Worm (Caenorhabditis elegans) whole organism, L3 larva: ENCODE measurements around the gene C35C5.10.

Experiments
- R02D3.7 ChIP-seq: fragments of 150-350 bp; optimal IDR thresholded peaks from 2 replicates; lab custom pipeline; 2014; ENCODE audit warnings: missing biosample characterization, missing genetic modification characterization
- ZK546.5 ChIP-seq: sonication (generic microtip); optimal IDR thresholded peaks from 2 replicates; lab custom pipeline; 2017; ENCODE audit warnings: missing biosample characterization, missing genetic modification characterization
- ama-1 ChIP-seq: fragments of 150-350 bp; optimal IDR thresholded peaks from 2 replicates; lab custom pipeline; 2018
- ceh-16 ChIP-seq: sonication (generic microtip); optimal IDR thresholded peaks from 2 replicates; lab custom pipeline; 2017; ENCODE audit warnings: missing biosample characterization, missing genetic modification characterization
- ceh-28 ChIP-seq: fragments of 150-350 bp; optimal IDR thresholded peaks from 2 replicates; lab custom pipeline; 2014; ENCODE audit warnings: missing biosample characterization, missing genetic modification reagents, missing genetic modification characterization
- ceh-82 ChIP-seq: fragments of 150-350 bp; optimal IDR thresholded peaks from 2 replicates; lab custom pipeline; 2014; ENCODE audit warnings: missing biosample characterization, missing genetic modification characterization
- ceh-9 ChIP-seq: sonication (generic microtip); optimal IDR thresholded peaks from 2 replicates; lab custom pipeline; 2018; ENCODE audit warnings: missing biosample characterization, missing genetic modification characterization
- daf-12 ChIP-seq: fragments of 150-350 bp; optimal IDR thresholded peaks from 2 replicates; lab custom pipeline; 2014; ENCODE audit warnings: missing biosample characterization, missing genetic modification reagents, missing genetic modification characterization
- egl-27 ChIP-seq: sonication (generic microtip); optimal IDR thresholded peaks from 4 replicates; lab custom pipeline; 2017; ENCODE audit warnings: missing biosample characterization, missing genetic modification reagents, missing genetic modification characterization
- egl-5 ChIP-seq: fragments of 150-350 bp; optimal IDR thresholded peaks from 2 replicates; lab custom pipeline; 2017; ENCODE audit warnings: missing biosample characterization, missing genetic modification reagents, missing genetic modification characterization, inconsistent platforms
- elt-1 ChIP-seq: fragments of 150-350 bp; optimal IDR thresholded peaks from 2 replicates; lab custom pipeline; 2014; ENCODE audit warnings: missing biosample characterization, missing genetic modification characterization
- elt-2 ChIP-seq: sonication (generic microtip); optimal IDR thresholded peaks from 2 replicates; lab custom pipeline; 2016; ENCODE audit warnings: missing genetic modification reagents, mild to moderate bottlenecking, missing genetic modification characterization, missing compliant biosample characterization
- elt-3 ChIP-seq, 3 experiments: fragments of 150-350 bp in 1 of 3; sonication (generic microtip) in 2 of 3; optimal IDR thresholded peaks; 2 replicates in 2 of 3; 4 replicates in 1 of 3; lab custom pipeline; 2014 to 2017; ENCODE audit warnings: missing biosample characterization in 3 of 3, missing genetic modification characterization in 3 of 3
- eor-1 ChIP-seq, 2 experiments: fragments of 150-350 bp; optimal IDR thresholded peaks; 2 replicates each; lab custom pipeline; 2014 to 2018; ENCODE audit warnings: missing biosample characterization in 2 of 2, missing genetic modification characterization in 2 of 2
- fkh-10 ChIP-seq: sonication (generic microtip); optimal IDR thresholded peaks from 2 replicates; lab custom pipeline; 2017; ENCODE audit warnings: missing biosample characterization, missing genetic modification reagents, missing genetic modification characterization
- fos-1 ChIP-seq: fragments of 150-350 bp; optimal IDR thresholded peaks from 2 replicates; lab custom pipeline; 2014; ENCODE audit warnings: missing biosample characterization, missing genetic modification characterization
- hmg-11 ChIP-seq: sonication (generic microtip); optimal IDR thresholded peaks from 2 replicates; lab custom pipeline; 2016; ENCODE audit warnings: missing genetic modification characterization, missing compliant biosample characterization
- jun-1 ChIP-seq: fragments of 150-350 bp; optimal IDR thresholded peaks from 2 replicates; lab custom pipeline; 2014; ENCODE audit warnings: missing biosample characterization, missing genetic modification reagents, missing genetic modification characterization
- lin-15B ChIP-seq: fragments of 150-350 bp; optimal IDR thresholded peaks from 2 replicates; lab custom pipeline; 2014; ENCODE audit warnings: missing biosample characterization, missing genetic modification characterization
- lin-39 ChIP-seq: fragments of 150-350 bp; optimal IDR thresholded peaks from 2 replicates; lab custom pipeline; 2018; ENCODE audit warnings: missing biosample characterization, missing genetic modification reagents, missing genetic modification characterization
- lsy-12 ChIP-seq: sonication (generic microtip); optimal IDR thresholded peaks from 2 replicates; lab custom pipeline; 2016; ENCODE audit warnings: mild to moderate bottlenecking, missing genetic modification characterization, missing compliant biosample characterization
- mdl-1 ChIP-seq: fragments of 150-350 bp; optimal IDR thresholded peaks from 2 replicates; lab custom pipeline; 2014; ENCODE audit warnings: missing biosample characterization, missing genetic modification characterization
- mml-1 ChIP-seq: fragments of 150-350 bp; sonication (generic microtip); optimal IDR thresholded peaks from 3 replicates; lab custom pipeline; 2014; ENCODE audit warnings: missing biosample characterization, missing genetic modification characterization
- nfya-1 ChIP-seq: sonication (generic microtip); optimal IDR thresholded peaks from 2 replicates; lab custom pipeline; 2017; ENCODE audit warnings: missing genetic modification characterization, mild to moderate bottlenecking, missing compliant biosample characterization, antibody characterized with exemption, moderate library complexity; ENCODE audit not compliant: insufficient read depth
- nhr-11 ChIP-seq: fragments of 150-350 bp; optimal IDR thresholded peaks from 2 replicates; lab custom pipeline; 2014; ENCODE audit warnings: missing biosample characterization, missing genetic modification characterization
- nhr-23 ChIP-seq: fragments of 150-350 bp; optimal IDR thresholded peaks from 2 replicates; lab custom pipeline; 2014; ENCODE audit warnings: missing biosample characterization, missing genetic modification reagents, missing genetic modification characterization
- nhr-237 ChIP-seq: fragments of 150-350 bp; optimal IDR thresholded peaks from 2 replicates; lab custom pipeline; 2014; ENCODE audit warnings: missing biosample characterization, missing genetic modification characterization
- nhr-25 ChIP-seq: sonication (generic microtip); optimal IDR thresholded peaks from 2 replicates; lab custom pipeline; 2017; ENCODE audit warnings: missing biosample characterization, missing genetic modification characterization
- nhr-43 ChIP-seq: sonication (generic microtip); optimal IDR thresholded peaks from 2 replicates; lab custom pipeline; 2016; ENCODE audit warnings: mild to moderate bottlenecking, missing genetic modification characterization, missing compliant biosample characterization; ENCODE audit not compliant: poor library complexity, severe bottlenecking
- nhr-67 ChIP-seq: fragments of 150-350 bp; optimal IDR thresholded peaks from 2 replicates; lab custom pipeline; 2014; ENCODE audit warnings: missing biosample characterization, missing genetic modification characterization
- nhr-76 ChIP-seq: fragments of 150-350 bp; sonication (generic microtip); optimal IDR thresholded peaks from 5 replicates; lab custom pipeline; 2014; ENCODE audit warnings: missing biosample characterization, missing genetic modification characterization
- nhr-77 ChIP-seq: fragments of 150-350 bp; optimal IDR thresholded peaks from 2 replicates; lab custom pipeline; 2014; ENCODE audit warnings: missing biosample characterization, missing genetic modification characterization
- pha-4 ChIP-seq: fragments of 150-350 bp; optimal IDR thresholded peaks from 2 replicates; lab custom pipeline; 2014; ENCODE audit warnings: missing biosample characterization, missing genetic modification reagents, missing genetic modification characterization
- pqm-1 ChIP-seq: fragments of 150-350 bp; optimal IDR thresholded peaks from 2 replicates; lab custom pipeline; 2017; ENCODE audit warnings: missing biosample characterization, missing genetic modification characterization, inconsistent platforms
- skn-1 ChIP-seq: fragments of 150-350 bp; optimal IDR thresholded peaks from 2 replicates; lab custom pipeline; 2014; ENCODE audit warnings: missing biosample characterization, missing genetic modification characterization
- snpc-4 ChIP-seq: fragments of 150-350 bp; optimal IDR thresholded peaks from 2 replicates; lab custom pipeline; 2014; ENCODE audit warnings: missing biosample characterization, missing genetic modification characterization
- unc-39 ChIP-seq: sonication (generic microtip); optimal IDR thresholded peaks from 4 replicates; lab custom pipeline; 2017; ENCODE audit warnings: missing biosample characterization, missing genetic modification characterization
- ztf-11 ChIP-seq: fragments of 150-350 bp; optimal IDR thresholded peaks from 2 replicates; lab custom pipeline; 2014; ENCODE audit warnings: missing biosample characterization, missing genetic modification characterization
- ztf-4 ChIP-seq: fragments of 150-350 bp; optimal IDR thresholded peaks from 2 replicates; lab custom pipeline; 2014; ENCODE audit warnings: missing biosample characterization, missing genetic modification characterization

Gene C35C5.10

DNA sequence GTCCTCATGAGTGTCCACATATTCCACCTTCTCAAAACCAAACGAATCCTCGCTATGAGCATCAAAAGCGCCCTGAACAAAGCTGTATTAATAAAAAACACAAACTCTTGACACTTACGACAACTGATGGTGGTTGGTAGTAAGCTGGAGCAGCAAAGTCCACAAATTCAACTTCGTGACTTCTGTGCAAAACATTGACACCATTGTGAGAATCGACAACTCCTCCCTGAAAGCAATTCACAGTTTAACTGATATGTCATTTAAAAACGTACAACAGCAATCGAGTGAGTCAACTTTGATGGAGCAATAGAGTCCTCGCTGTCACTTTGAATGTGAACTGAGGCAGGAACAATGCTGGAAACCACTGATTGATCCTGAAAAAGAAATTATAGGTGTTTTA, 38.6 kb upstream of the C35C5.10 start:
- no peak for TF ChIP-seq ceh-16 (tag; lab: Kevin White, UChicago)
- no peak for TF ChIP-seq nhr-67 (tag; lab: Kevin White, UChicago)
- TF ChIP-seq mml-1 (tag; lab: Kevin White, UChicago) = no peak
- no peak for TF ChIP-seq ama-1 (lab: Kevin White, UChicago)
- TF ChIP-seq ztf-4 (tag; lab: Kevin White, UChicago) = no peak
- TF ChIP-seq egl-5 (tag; lab: Kevin White, UChicago) = no peak
- no peak for TF ChIP-seq nhr-76 (tag; lab: Kevin White, UChicago)
- TF ChIP-seq ceh-28 (tag; lab: Kevin White, UChicago) = no peak
- TF ChIP-seq elt-2 = no peak
- TF ChIP-seq jun-1 = no peak
- no peak for TF ChIP-seq lin-15B
- TF ChIP-seq nhr-23 (tag; lab: Kevin White, UChicago) = no peak
- TF ChIP-seq skn-1 = no peak
- TF ChIP-seq daf-12 (tag; lab: Kevin White, UChicago) = no peak
- TF ChIP-seq fos-1 (tag; lab: Kevin White, UChicago) = no peak
- no peak for TF ChIP-seq fkh-10 (GFP tag; lab: Kevin White, UChicago)
- TF ChIP-seq eor-1 (tag; optimal IDR thresholded peaks at IDR 0.05; lab: Kevin White, UChicago) = no peak
- TF ChIP-seq ZK546.5 (tag; lab: Kevin White, UChicago) = no peak

DNA sequence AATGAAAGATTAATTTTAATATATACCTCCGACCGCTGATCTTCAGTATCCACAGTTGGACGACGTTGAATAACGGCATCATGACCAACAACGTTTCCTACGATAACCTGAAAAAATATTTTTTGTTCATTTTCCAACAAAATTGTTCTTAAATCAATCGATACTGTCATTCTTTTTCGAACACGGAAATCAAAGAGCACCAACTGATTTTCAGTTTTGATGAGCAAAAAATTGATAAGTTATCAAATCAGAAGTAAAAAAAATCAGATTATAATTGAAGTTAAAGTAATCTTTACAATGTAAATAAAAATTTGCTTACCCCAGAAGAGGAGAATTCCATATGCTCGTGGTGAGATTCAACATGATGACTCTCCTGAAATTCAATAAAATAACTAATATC, 37.6 kb upstream of the C35C5.10 start:
- peak; percentile 57 for TF ChIP-seq elt-2
- TF ChIP-seq mml-1 (tag; lab: Kevin White, UChicago) = no peak
- no peak for TF ChIP-seq elt-1 (tag; lab: Kevin White, UChicago)
- no peak for TF ChIP-seq nhr-237 (tag; lab: Kevin White, UChicago)
- TF ChIP-seq pha-4 (tag; lab: Kevin White, UChicago) = peak; percentile 40
- TF ChIP-seq fos-1 (tag; lab: Kevin White, UChicago) = no peak
- no peak for TF ChIP-seq snpc-4 (tag; lab: Kevin White, UChicago)
- peak; percentile 26 for TF ChIP-seq ceh-28 (tag; lab: Kevin White, UChicago)
- peak; percentile 19 for TF ChIP-seq pqm-1
- TF ChIP-seq egl-27 (tag; lab: Kevin White, UChicago) = no peak
- TF ChIP-seq, all 47 proteins: peak for 4

DNA sequence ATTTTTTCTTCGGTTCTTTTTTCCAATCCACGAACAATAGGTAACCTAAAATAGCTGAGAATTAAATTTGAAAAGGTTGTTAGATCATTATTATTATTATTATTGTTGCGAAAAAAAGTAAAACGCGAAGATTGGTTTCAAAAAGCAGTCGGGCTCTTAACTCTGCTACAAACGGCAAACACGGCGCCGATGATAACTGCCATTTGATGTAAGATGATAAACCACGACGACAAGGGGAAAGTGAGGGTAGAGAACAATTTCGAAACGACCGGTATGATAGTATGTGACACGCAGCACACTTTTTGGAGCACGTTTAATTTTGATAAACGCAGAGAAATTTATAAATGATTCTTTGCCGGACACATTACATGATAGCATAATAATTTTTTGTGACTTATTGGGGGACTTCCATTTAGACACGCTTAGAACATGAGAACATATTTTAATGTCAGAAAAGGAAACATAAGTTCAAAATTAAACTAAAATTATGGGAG, 37.0 kb upstream of the C35C5.10 start, which contains the start of gene hpo-34:
TSS of gene hpo-34 (minus strand) at position 51 of the 494 bp plus-strand sequence.
- TF ChIP-seq pqm-1 (peak; percentile 92), elt-3 (tag; optimal IDR thresholded peaks at IDR 0.05; lab: Kevin White, UChicago) (no peak), unc-39 (tag; lab: Kevin White, UChicago) (no peak), pha-4 (tag; lab: Kevin White, UChicago) (peak; percentile 40), elt-2 (peak; percentile 96), jun-1 (peak; percentile 23), fos-1 (tag; lab: Kevin White, UChicago) (peak; percentile 17)

DNA sequence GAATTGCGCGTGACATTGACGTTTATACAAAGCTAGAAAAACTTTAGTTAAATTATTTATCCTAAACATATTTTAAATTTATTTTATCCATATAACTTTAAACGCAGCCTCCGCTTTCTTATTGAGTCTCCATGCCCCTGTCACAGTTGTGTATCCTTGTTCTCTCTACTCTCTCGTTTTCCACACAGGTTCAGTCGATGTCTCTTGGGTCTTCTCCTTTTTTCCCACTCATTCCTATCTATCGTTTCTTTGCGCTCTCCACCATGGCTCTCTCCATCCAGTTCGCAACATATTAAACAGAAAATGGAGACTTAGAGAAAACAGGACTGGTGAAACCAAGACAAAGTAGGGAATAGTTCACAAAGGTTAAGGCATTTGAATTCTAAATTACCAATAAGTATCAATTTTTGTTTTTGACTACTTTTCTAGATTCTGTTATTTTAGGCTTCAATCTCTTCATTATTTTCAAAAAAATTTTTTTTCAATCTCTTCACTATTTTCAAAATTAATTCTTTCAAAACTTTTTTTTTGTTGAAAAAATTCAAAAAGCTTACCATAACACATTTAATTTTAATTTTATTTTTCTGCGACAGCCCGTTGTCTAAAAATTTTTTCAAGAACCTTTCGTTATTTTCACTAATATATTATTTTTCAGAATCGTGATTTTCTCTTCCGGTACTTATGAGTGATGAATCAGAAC, 33.8 kb upstream of the C35C5.10 start, which contains the start of gene sdc-2:
TSS of gene sdc-2 (plus strand) at position 650 of the 700 bp plus-strand sequence.
- TF ChIP-seq egl-27 (tag; lab: Kevin White, UChicago) (peak; percentile 23), ceh-28 (tag; lab: Kevin White, UChicago) (peak; percentile 82), ztf-11 (no peak), lsy-12 (tag; lab: Kevin White, UChicago) (no peak), nhr-23 (tag; lab: Kevin White, UChicago) (peak; percentile 90), elt-1 (tag; lab: Kevin White, UChicago) (peak; percentile 2), ceh-9 (tag; lab: Kevin White, UChicago) (no peak), hmg-11 (tag; lab: Kevin White, UChicago) (peak; percentile 86), ama-1 (lab: Kevin White, UChicago) (no peak), fos-1 (tag; lab: Kevin White, UChicago) (no peak), elt-2 (peak; percentile 68), ceh-82 (tag; lab: Kevin White, UChicago) (peak; percentile 14), lin-39 (tag; lab: Kevin White, UChicago) (peak; percentile 54), nhr-43 (tag; lab: Kevin White, UChicago) (peak; percentile 69), mdl-1 (tag; lab: Kevin White, UChicago) (no peak), R02D3.7 (peak; percentile 47), nhr-11 (no peak), nhr-77 (tag; lab: Kevin White, UChicago) (peak; percentile 66), nhr-25 (tag; lab: Kevin White, UChicago) (peak; percentile 51), unc-39 (tag; lab: Kevin White, UChicago) (no peak), skn-1 (peak; percentile 89), pqm-1 (peak; percentile 48), egl-5 (tag; lab: Kevin White, UChicago) (peak; percentile 69), jun-1 (peak; percentile 84), elt-3 (tag; optimal IDR thresholded peaks at IDR 0.05; lab: Kevin White, UChicago) (peak in 1 of 3 experiments; percentile 52), nfya-1 (peak; percentile 83)
